Worm (Caenorhabditis elegans) whole organism, L4/young adult: ENCODE measurements around the gene W02A2.8.

ENCODE experiments used
- W03F9.2 ChIP-seq: fragments of 150-350 bp; optimal IDR thresholded peaks from 2 replicates; lab custom pipeline; 2014; ENCODE audit warnings: missing biosample characterization, missing genetic modification characterization
- dao-5 ChIP-seq: sonication (generic microtip); optimal IDR thresholded peaks from 2 replicates; lab custom pipeline; 2016; ENCODE audit warnings: missing genotype, missing genetic modification characterization, moderate library complexity, missing compliant biosample characterization
- him-1 ChIP-seq: sonication (generic microtip); optimal IDR thresholded peaks from 2 replicates; lab custom pipeline; 2016; ENCODE audit warnings: missing genotype, missing genetic modification reagents, missing genetic modification characterization, missing compliant biosample characterization

ce11 chrIV:13347232-13347715 lies 11.1 kb downstream of the W02A2.8 start, which contains the start of gene W02A2.9:
- TF ChIP-seq W03F9.2 (tag; lab: Kevin White, UChicago) (no peak), him-1 (tag; lab: Kevin White, UChicago) (no peak), dao-5 (no peak)
